Fruit fly (Drosophila melanogaster): ENCODE results near the gene CG14187.
A peak's percentile ranks its signal among the peaks of the same experiment; 100 is the strongest.

Gene CG14187

DNA sequence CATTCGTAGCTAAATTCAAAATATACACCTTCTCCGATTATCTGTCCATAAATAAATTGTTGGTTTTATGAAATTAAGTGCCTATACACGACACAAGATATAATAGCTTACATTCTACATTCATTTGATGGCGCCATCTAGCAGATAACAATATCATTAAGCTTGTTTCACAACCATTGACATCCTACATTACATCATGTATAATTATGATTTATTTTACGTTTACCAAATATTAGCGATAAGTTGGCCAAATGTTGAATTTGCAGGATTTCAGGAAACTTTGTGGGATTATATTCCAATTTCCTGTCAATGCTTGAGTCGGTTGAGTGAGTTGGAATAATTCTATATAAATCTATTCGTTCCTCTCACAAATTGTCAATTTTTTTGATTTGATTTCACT lies 15.3 kb downstream of the CG14187 start (continued):
- TF ChIP-seq crp (GFP tag; optimal IDR thresholded peaks at IDR 0.05) (no peak), CTCF (GFP tag; optimal IDR thresholded peaks at IDR 0.05) (peak; percentile 94), trh (GFP tag; optimal IDR thresholded peaks at IDR 0.05) (no peak), CG2678 (tag; optimal IDR thresholded peaks at IDR 0.05) (no peak), MESR4 (GFP tag; optimal IDR thresholded peaks at IDR 0.05) (no peak), ase (GFP tag; IDR thresholded peaks at IDR 0.05) (no peak), CG5245 (GFP tag; optimal IDR thresholded peaks at IDR 0.05) (no peak), Lhr (GFP tag; optimal IDR thresholded peaks at IDR 0.05) (peak; percentile 46), Ets65A (GFP tag) (peak; percentile 92), nerfin-1 (tag; optimal IDR thresholded peaks at IDR 0.05) (no peak), jing (GFP tag; optimal IDR thresholded peaks at IDR 0.05) (no peak), CG4360 (GFP tag; IDR thresholded peaks at IDR 0.05) (no peak), row (GFP tag; IDR thresholded peaks at IDR 0.05) (no peak), CG2116 (GFP tag; optimal IDR thresholded peaks at IDR 0.05) (no peak), CG32772 (GFP tag; IDR thresholded peaks at IDR 0.05) (no peak), Neu2 (GFP tag; optimal IDR thresholded peaks at IDR 0.05; ENCODE audit: borderline replicate concordance) (no peak), lbe (GFP tag; optimal IDR thresholded peaks at IDR 0.05) (no peak), pho (GFP tag; optimal IDR thresholded peaks at IDR 0.05) (peak; percentile 36), CG32767 (GFP tag; IDR thresholded peaks at IDR 0.05) (no peak), cas (GFP tag; IDR thresholded peaks at IDR 0.05) (no peak), Gug (GFP tag; IDR thresholded peaks at IDR 0.05) (no peak), Max (GFP tag; optimal IDR thresholded peaks at IDR 0.05) (no peak), CG3726 (GFP tag; IDR thresholded peaks at IDR 0.05) (no peak), CG1603 (tag; optimal IDR thresholded peaks at IDR 0.05) (peak; percentile 43), gcm (GFP tag; optimal IDR thresholded peaks at IDR 0.05) (no peak), CG2199 (GFP tag; IDR thresholded peaks at IDR 0.05) (peak; percentile 99), Stat92E (GFP tag; optimal IDR thresholded peaks at IDR 0.05) (no peak), CG14441 (GFP tag; IDR thresholded peaks at IDR 0.05) (no peak), CG15011 (GFP tag; optimal IDR thresholded peaks at IDR 0.05) (no peak), Dbx (GFP tag; IDR thresholded peaks at IDR 0.05) (no peak), vnd (GFP tag; IDR thresholded peaks at IDR 0.05; ENCODE audit: partially characterized antibody) (0 out of 3 replicates have a peak, but pooled peaks have one; percentile 45), Dp (GFP tag; optimal IDR thresholded peaks at IDR 0.05) (no peak), CG3407 (GFP tag; optimal IDR thresholded peaks at IDR 0.05) (no peak), HLH4C (GFP tag; IDR thresholded peaks at IDR 0.05; ENCODE audit: partially characterized antibody) (0 out of 3 replicates have a peak, but pooled peaks have one; percentile 36), h (optimal IDR thresholded peaks at IDR 0.05) (no peak), sens (GFP tag) (peak; percentile 77), CG2875 (GFP tag; optimal IDR thresholded peaks at IDR 0.05) (no peak), Fer3 (tag; optimal IDR thresholded peaks at IDR 0.05) (no peak), bcd (GFP tag; optimal IDR thresholded peaks at IDR 0.05) (peak; percentile 16), Nf-YA (GFP tag; IDR thresholded peaks at IDR 0.05) (no peak), salm (tag; optimal IDR thresholded peaks at IDR 0.05) (no peak), Dip2 (GFP tag; IDR thresholded peaks at IDR 0.05) (peak; percentile 95), Rfx (GFP tag; IDR thresholded peaks at IDR 0.05) (no peak; the same call in 1 of the 2 replicates), CG6791 (GFP tag; IDR thresholded peaks at IDR 0.05; ENCODE audit: partially characterized antibody) (peak; percentile 21; the same call in 1 of the 3 replicates), Atf-2 (GFP tag; optimal IDR thresholded peaks at IDR 0.05) (no peak), CG33557 (GFP tag; optimal IDR thresholded peaks at IDR 0.05) (no peak), Bteb2 (GFP tag; optimal IDR thresholded peaks at IDR 0.05) (no peak), inv (GFP tag; IDR thresholded peaks at IDR 0.05; ENCODE audit: partially characterized antibody) (0 out of 2 replicates have a peak, but pooled peaks have one; percentile 17), CG10959 (GFP tag; IDR thresholded peaks at IDR 0.05) (no peak), luna (GFP tag; optimal IDR thresholded peaks at IDR 0.05) (peak; percentile 48), CG17802 (tag; optimal IDR thresholded peaks at IDR 0.05) (no peak), CG10543 (GFP tag; optimal IDR thresholded peaks at IDR 0.05) (no peak)

Data from whole organism, embryonic.